Worm (Caenorhabditis elegans) whole organism, early embryonic: ENCODE results near the gene F59A7.11.

Source experiments
- B0310.2 ChIP-seq: sonication (generic microtip); optimal IDR thresholded peaks from 2 replicates; lab custom pipeline; 2016; ENCODE audit warnings: mild to moderate bottlenecking, missing genetic modification characterization, missing compliant biosample characterization
- F13C5.2 ChIP-seq: sonication (generic microtip); optimal IDR thresholded peaks from 2 replicates; lab custom pipeline; 2017; ENCODE audit warnings: mild to moderate bottlenecking, missing genetic modification characterization, inconsistent platforms, missing compliant biosample characterization
- aly-1 ChIP-seq: sonication (generic microtip); optimal IDR thresholded peaks from 2 replicates; lab custom pipeline; 2016; ENCODE audit warnings: missing genetic modification characterization, missing compliant biosample characterization
- ama-1 ChIP-seq: fragments of 150-350 bp; optimal IDR thresholded peaks from 2 replicates; lab custom pipeline; 2014
- ceh-13 ChIP-seq: fragments of 200-800 bp; sonication (Bioruptor generic); optimal IDR thresholded peaks from 2 replicates; lab custom pipeline; 2018; ENCODE audit warnings: mild to moderate bottlenecking, missing genetic modification characterization, missing compliant biosample characterization
- ceh-36 ChIP-seq: sonication (generic microtip); optimal IDR thresholded peaks from 2 replicates; lab custom pipeline; 2016; ENCODE audit warnings: missing genetic modification characterization, inconsistent platforms, missing compliant biosample characterization
- ets-7 ChIP-seq: sonication (generic microtip); optimal IDR thresholded peaks from 2 replicates; lab custom pipeline; 2016; ENCODE audit warnings: missing genotype, missing genetic modification characterization, missing compliant biosample characterization
- flt-1 ChIP-seq: fragments of 200-800 bp; sonication (Bioruptor generic); IDR thresholded peaks from 2 replicates; pipeline ENCODE4 v1.3.6; 2022; ENCODE audit warnings: missing genetic modification characterization, missing compliant biosample characterization
- hmbx-1 ChIP-seq: sonication (generic microtip); optimal IDR thresholded peaks from 2 replicates; lab custom pipeline; 2016; ENCODE audit warnings: mild to moderate bottlenecking, missing genetic modification characterization, missing compliant biosample characterization
- hmg-4 ChIP-seq: fragments of 200-800 bp; sonication (Bioruptor generic); optimal IDR thresholded peaks from 2 replicates; lab custom pipeline; 2018; ENCODE audit warnings: mild to moderate bottlenecking, missing genetic modification characterization, missing compliant biosample characterization
- hnd-1 ChIP-seq: sonication (generic microtip); optimal IDR thresholded peaks from 2 replicates; lab custom pipeline; 2016; ENCODE audit warnings: missing genetic modification characterization, missing compliant biosample characterization
- pes-1 ChIP-seq: fragments of 200-800 bp; sonication (Bioruptor generic); IDR thresholded peaks from 2 replicates; pipeline ENCODE4 v1.3.6; 2022; ENCODE audit warnings: missing genetic modification reagents, missing genetic modification characterization, missing compliant biosample characterization
- scrt-1 ChIP-seq: fragments of 200-800 bp; sonication (Bioruptor generic); IDR thresholded peaks from 2 replicates; pipeline ENCODE4 v1.3.6; 2022; ENCODE audit warnings: missing genetic modification characterization, missing compliant biosample characterization
- sea-1 ChIP-seq: fragments of 200-800 bp; sonication (Bioruptor generic); conservative IDR thresholded peaks from 2 replicates; pipeline ENCODE4 v1.3.6; 2022; ENCODE audit warnings: missing genetic modification characterization, missing compliant biosample characterization
- tbx-11 ChIP-seq: fragments of 200-800 bp; sonication (Bioruptor generic); IDR thresholded peaks from 2 replicates; pipeline ENCODE4 v1.3.6; 2022; ENCODE audit warnings: missing genetic modification characterization, missing compliant biosample characterization
- tbx-37 ChIP-seq: fragments of 200-800 bp; sonication (Bioruptor generic); conservative IDR thresholded peaks from 2 replicates; pipeline ENCODE4 v1.3.6; 2022; ENCODE audit warnings: missing genetic modification reagents, missing genetic modification characterization, missing compliant biosample characterization
- tra-4 ChIP-seq: sonication (generic microtip); optimal IDR thresholded peaks from 2 replicates; lab custom pipeline; 2017; ENCODE audit warnings: missing genetic modification characterization, missing compliant biosample characterization

The F59A7.11 gene

DNA sequence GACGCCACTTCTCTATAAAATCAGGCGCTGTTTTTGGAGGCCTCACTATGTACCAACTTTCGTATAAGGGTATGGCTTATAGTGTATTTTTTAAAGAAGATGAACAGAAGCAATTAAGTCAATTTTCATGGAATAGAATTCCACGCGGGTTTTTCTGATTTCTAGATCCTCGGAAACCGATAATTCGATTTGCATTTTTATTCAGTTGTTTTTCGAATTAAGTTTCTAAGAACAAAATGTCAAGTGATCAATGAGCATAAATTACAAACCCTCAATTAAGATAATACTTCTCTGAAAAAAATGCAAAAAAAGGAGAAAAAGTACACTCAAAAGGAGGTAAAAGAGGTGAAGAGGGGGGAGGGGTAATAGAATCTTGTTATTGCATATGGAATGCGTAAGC lies 7.6 kb upstream of the F59A7.11 start:
- no peak for TF ChIP-seq hnd-1

DNA sequence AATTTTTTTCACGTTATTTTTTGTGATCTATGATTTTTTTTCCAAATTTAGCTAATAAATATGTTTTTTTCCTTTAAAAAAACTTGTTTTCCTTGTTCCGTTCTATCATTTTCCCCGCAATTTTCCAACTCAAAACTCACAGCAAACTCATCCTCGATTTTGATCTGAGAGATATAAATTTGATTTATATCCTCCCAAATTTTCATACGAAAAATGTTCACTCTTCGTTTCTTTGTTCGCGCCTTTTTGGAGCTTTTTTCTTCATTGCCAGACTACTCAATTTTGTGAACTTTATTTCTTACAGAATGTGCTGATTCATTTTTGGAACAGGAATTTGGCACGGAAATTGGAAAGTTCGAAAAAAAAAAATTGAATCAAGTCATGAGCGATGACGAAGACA lies 5.0 kb upstream of the F59A7.11 start, which contains the start of gene F59A7.14:
F59A7.14 (plus strand) TSS at position 301 of the 400 bp plus-strand sequence.
- TF ChIP-seq tra-4 (tag; lab: Kevin White, UChicago) (no peak), scrt-1 (no peak), aly-1 (tag; lab: Kevin White, UChicago) (no peak)

DNA sequence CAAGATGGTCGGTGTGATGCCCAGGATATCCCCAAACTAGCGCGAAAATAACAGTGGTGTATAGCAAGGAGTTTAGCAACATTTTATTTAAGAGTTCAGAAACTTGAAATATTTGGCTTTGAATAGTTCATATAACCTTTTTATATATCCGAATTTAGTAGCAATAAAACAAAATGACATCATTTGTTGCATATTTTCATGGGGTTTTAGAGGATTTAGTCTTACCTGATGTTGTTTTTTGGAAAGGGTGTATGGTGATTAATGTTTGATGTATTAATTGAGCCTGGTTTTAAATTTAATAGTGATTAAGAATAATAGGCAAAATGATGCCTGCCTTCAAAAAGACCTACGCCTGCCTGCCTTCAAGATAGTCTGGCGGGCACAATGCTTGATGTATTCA lies 2.7 kb upstream of the F59A7.11 start, which contains the start of gene F59A7.2:
F59A7.2 (minus strand) TSS at position 101 of the 400 bp plus-strand sequence.
- TF ChIP-seq ets-7 (tag; lab: Kevin White, UChicago) (no peak), F13C5.2 (tag; lab: Kevin White, UChicago) (no peak), tbx-37 (GFP tag; lab: Robert Waterston, UW) (no peak), scrt-1 (no peak), ceh-13 (no peak), pes-1 (GFP tag; lab: Robert Waterston, UW) (no peak), hnd-1 (no peak), ama-1 (lab: Kevin White, UChicago) (no peak), B0310.2 (tag; lab: Kevin White, UChicago) (no peak)

DNA sequence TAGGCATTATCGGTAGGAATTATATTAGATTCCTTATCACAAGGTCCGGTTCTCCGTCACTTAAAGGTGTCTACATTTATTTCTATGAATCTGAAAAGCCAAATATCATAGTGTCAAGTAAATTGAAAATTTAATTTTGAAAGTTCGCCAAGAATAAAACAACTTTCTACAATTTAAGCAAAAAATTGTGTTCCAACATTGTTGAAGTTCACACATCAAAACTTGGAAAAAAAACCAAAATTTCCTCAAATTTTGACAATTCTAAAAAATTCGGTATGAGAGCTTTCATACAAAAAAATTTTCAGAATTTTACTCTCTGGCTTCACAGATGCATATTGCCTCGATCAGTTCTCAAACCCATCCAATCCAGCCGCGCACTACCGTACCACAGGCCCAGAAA lies 1.9 kb downstream of the F59A7.11 start, which contains the start of gene F59A7.7:
F59A7.7 (plus strand) TSS at position 301 of the 400 bp plus-strand sequence.
- TF ChIP-seq scrt-1 (no peak), hnd-1 (no peak), B0310.2 (tag; lab: Kevin White, UChicago) (no peak), aly-1 (tag; lab: Kevin White, UChicago) (no peak), tra-4 (tag; lab: Kevin White, UChicago) (no peak), tbx-11 (GFP tag; lab: Robert Waterston, UW) (no peak), F13C5.2 (tag; lab: Kevin White, UChicago) (no peak), tbx-37 (GFP tag; lab: Robert Waterston, UW) (no peak), ceh-13 (no peak), ets-7 (tag; lab: Kevin White, UChicago) (no peak), ceh-36 (tag; lab: Kevin White, UChicago) (no peak), flt-1 (GFP tag; lab: Robert Waterston, UW) (no peak), hmg-4 (GFP tag; lab: Kevin White, UChicago) (no peak), sea-1 (GFP tag; lab: Robert Waterston, UW) (no peak)

DNA sequence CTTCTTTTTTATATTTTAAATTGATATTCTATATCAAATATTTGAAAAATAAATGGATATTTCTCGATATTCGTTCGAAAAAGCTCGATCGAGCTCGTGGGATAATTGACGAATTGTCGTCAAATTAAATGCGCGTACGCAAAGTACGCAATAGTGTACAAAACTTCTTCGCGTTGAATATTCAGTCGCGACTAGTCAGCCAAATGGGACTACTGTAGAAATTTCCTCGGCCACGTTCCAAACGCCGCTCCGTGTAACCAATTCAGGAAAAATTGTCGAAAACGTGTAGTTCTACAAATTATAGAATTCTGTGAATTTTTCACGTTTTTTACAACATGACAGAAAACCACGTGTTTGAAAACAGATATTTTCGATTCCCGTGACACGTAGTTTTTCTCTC lies 5.3 kb downstream of the F59A7.11 start:
- TF ChIP-seq tbx-37 (GFP tag; lab: Robert Waterston, UW): no peak
- TF ChIP-seq hmbx-1 (tag; lab: Kevin White, UChicago): no peak
- TF ChIP-seq B0310.2 (tag; lab: Kevin White, UChicago): no peak
- no peak for TF ChIP-seq sea-1 (GFP tag; lab: Robert Waterston, UW)
- TF ChIP-seq pes-1 (GFP tag; lab: Robert Waterston, UW): no peak

DNA sequence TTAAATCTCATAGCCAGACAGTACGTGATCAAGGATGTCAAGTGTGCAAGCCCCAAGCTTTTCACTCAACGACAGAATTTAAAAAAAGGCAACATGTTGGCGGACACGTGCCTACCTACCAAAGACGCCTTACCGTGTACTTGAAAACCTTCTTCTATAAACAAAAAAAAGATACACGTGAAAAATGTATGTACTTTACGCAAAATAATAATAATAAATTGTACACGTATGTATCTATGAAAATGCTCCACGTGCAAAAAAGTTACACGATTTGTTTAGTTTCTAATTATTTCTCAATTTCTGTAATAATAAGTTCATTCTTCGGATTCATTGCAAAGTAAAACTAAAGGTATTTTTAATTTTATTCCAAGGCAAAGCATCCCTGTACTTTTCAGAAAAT lies 9.1 kb downstream of the F59A7.11 start, which contains the start of gene cysl-4:
cysl-4 (plus strand) TSS at position 301 of the 400 bp plus-strand sequence.
- TF ChIP-seq tra-4 (tag; lab: Kevin White, UChicago) (no peak), ama-1 (lab: Kevin White, UChicago) (no peak), pes-1 (GFP tag; lab: Robert Waterston, UW) (no peak), scrt-1 (no peak), ets-7 (tag; lab: Kevin White, UChicago) (no peak), hmbx-1 (tag; lab: Kevin White, UChicago) (no peak), tbx-11 (GFP tag; lab: Robert Waterston, UW) (no peak), hnd-1 (no peak), flt-1 (GFP tag; lab: Robert Waterston, UW) (no peak), sea-1 (GFP tag; lab: Robert Waterston, UW) (no peak), ceh-36 (tag; lab: Kevin White, UChicago) (no peak), ceh-13 (no peak), B0310.2 (tag; lab: Kevin White, UChicago) (no peak), aly-1 (tag; lab: Kevin White, UChicago) (no peak), F13C5.2 (tag; lab: Kevin White, UChicago) (no peak), hmg-4 (GFP tag; lab: Kevin White, UChicago) (no peak), tbx-37 (GFP tag; lab: Robert Waterston, UW) (no peak)

DNA sequence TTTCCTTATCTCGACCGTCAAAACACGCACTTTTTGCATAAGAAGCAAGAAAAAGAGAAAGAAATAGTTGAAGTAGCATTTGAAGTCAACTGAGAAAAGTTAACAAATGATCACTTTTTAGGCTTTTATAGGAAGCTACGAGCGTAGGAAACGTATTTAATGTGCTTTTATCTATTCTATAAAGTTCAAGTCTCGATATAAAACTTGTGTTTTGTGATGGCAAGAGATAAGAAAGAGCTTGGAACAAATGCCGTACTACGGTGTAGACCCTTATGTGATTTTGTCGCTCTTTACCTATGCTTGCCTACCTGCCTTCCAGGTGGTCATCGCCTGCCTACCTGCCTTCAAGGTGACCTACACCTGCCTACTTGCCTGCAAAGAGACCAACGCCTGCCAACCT lies 9.5 kb downstream of the F59A7.11 start, which contains the start of gene clec-206:
clec-206 (minus strand) TSS at position 101 of the 400 bp plus-strand sequence.
- TF ChIP-seq hmg-4 (GFP tag; lab: Kevin White, UChicago) (no peak), tra-4 (tag; lab: Kevin White, UChicago) (no peak), F13C5.2 (tag; lab: Kevin White, UChicago) (no peak), ceh-13 (no peak), flt-1 (GFP tag; lab: Robert Waterston, UW) (no peak), ets-7 (tag; lab: Kevin White, UChicago) (no peak), aly-1 (tag; lab: Kevin White, UChicago) (no peak), hmbx-1 (tag; lab: Kevin White, UChicago) (no peak), ceh-36 (tag; lab: Kevin White, UChicago) (no peak), tbx-11 (GFP tag; lab: Robert Waterston, UW) (no peak), hnd-1 (no peak), pes-1 (GFP tag; lab: Robert Waterston, UW) (no peak), scrt-1 (no peak), B0310.2 (tag; lab: Kevin White, UChicago) (no peak), tbx-37 (GFP tag; lab: Robert Waterston, UW) (no peak), ama-1 (lab: Kevin White, UChicago) (no peak), sea-1 (GFP tag; lab: Robert Waterston, UW) (no peak)
